Worm (Caenorhabditis elegans) whole organism, L1 larva: Measurements from ENCODE around the gene C50D2.10.

ENCODE experiments used
- C04F5.9 ChIP-seq: sonication (generic microtip); optimal IDR thresholded peaks from 2 replicates; lab custom pipeline; 2016; ENCODE audit warnings: missing genetic modification characterization, missing compliant biosample characterization
- C34B4.2 ChIP-seq: sonication (generic microtip); optimal IDR thresholded peaks from 2 replicates; lab custom pipeline; 2017; ENCODE audit warnings: mild to moderate bottlenecking, missing genetic modification characterization, missing compliant biosample characterization
- aha-1 ChIP-seq: fragments of 150-350 bp; optimal IDR thresholded peaks from 2 replicates; lab custom pipeline; 2014; ENCODE audit warnings: missing biosample characterization, missing genetic modification characterization
- aly-2 ChIP-seq: fragments of 150-350 bp; optimal IDR thresholded peaks from 2 replicates; lab custom pipeline; 2014; ENCODE audit warnings: missing biosample characterization, missing genetic modification characterization
- ama-1 ChIP-seq: fragments of 150-350 bp; optimal IDR thresholded peaks from 2 replicates; lab custom pipeline; 2014
- blmp-1 ChIP-seq: fragments of 150-350 bp; optimal IDR thresholded peaks from 2 replicates; lab custom pipeline; 2014; ENCODE audit warnings: missing biosample characterization, missing genetic modification characterization
- ceh-8 ChIP-seq: fragments of 200-800 bp; sonication (Bioruptor generic); optimal IDR thresholded peaks from 2 replicates; lab custom pipeline; 2018; ENCODE audit warnings: mild to moderate bottlenecking, missing genetic modification characterization, moderate library complexity, missing compliant biosample characterization
- ceh-88 ChIP-seq: fragments of 200-800 bp; sonication (Bioruptor generic); IDR thresholded peaks from 2 replicates; pipeline ENCODE4 v1.3.6; 2022; ENCODE audit warnings: missing genetic modification characterization, missing compliant biosample characterization
- ceh-90 ChIP-seq: sonication (generic microtip); optimal IDR thresholded peaks from 2 replicates; lab custom pipeline; 2016; ENCODE audit warnings: missing genetic modification characterization, missing compliant biosample characterization
- ces-1 ChIP-seq: fragments of 150-350 bp; optimal IDR thresholded peaks from 2 replicates; lab custom pipeline; 2014; ENCODE audit warnings: missing biosample characterization, missing genetic modification reagents, missing genetic modification characterization
- dpl-1 ChIP-seq, 3 experiments: fragments of 150-350 bp in 2 of 3; sonication (generic microtip) in 1 of 3; optimal IDR thresholded peaks; 2 replicates each; lab custom pipeline; 2014 to 2017; ENCODE audit warnings: missing biosample characterization in 3 of 3, missing genetic modification characterization in 3 of 3, missing genetic modification reagents in 3 of 3
- dsc-1 ChIP-seq: sonication (generic microtip); optimal IDR thresholded peaks from 2 replicates; lab custom pipeline; 2016; ENCODE audit warnings: mild to moderate bottlenecking, missing genetic modification characterization, missing compliant biosample characterization
- egl-13 ChIP-seq: sonication (generic microtip); optimal IDR thresholded peaks from 2 replicates; lab custom pipeline; 2016; ENCODE audit warnings: missing genotype, missing genetic modification reagents, missing genetic modification characterization, missing compliant biosample characterization
- egl-27 ChIP-seq, 2 experiments: fragments of 150-350 bp in 1 of 2; sonication (generic microtip); optimal IDR thresholded peaks; 3 replicates each; lab custom pipeline; 2017 to 2018; ENCODE audit warnings: missing biosample characterization in 2 of 2, missing genetic modification characterization in 2 of 2, missing genetic modification reagents in 2 of 2
- elt-2 ChIP-seq: sonication (generic microtip); optimal IDR thresholded peaks from 2 replicates; lab custom pipeline; 2016; ENCODE audit warnings: missing genetic modification characterization, mild to moderate bottlenecking, inconsistent platforms, missing compliant biosample characterization, missing genetic modification reagents
- elt-3 ChIP-seq, 6 experiments: fragments of 150-350 bp in 1 of 6; sonication (generic microtip); optimal IDR thresholded peaks; 2 replicates each; lab custom pipeline; 2017 to 2018; ENCODE audit warnings: missing biosample characterization in 6 of 6, missing genetic modification characterization in 6 of 6, inconsistent platforms in 1 of 6
- fkh-10 ChIP-seq: sonication (generic microtip); optimal IDR thresholded peaks from 2 replicates; lab custom pipeline; 2017; ENCODE audit warnings: missing biosample characterization, missing genetic modification reagents, missing genetic modification characterization
- fos-1 ChIP-seq: fragments of 150-350 bp; optimal IDR thresholded peaks from 2 replicates; lab custom pipeline; 2014; ENCODE audit warnings: missing biosample characterization, missing genetic modification characterization
- grh-1 ChIP-seq: fragments of 200-800 bp; sonication (Bioruptor generic); IDR thresholded peaks from 2 replicates; pipeline ENCODE4 v1.3.6; 2022; ENCODE audit warnings: missing genetic modification reagents, missing genetic modification characterization, missing compliant biosample characterization
- hlh-17 ChIP-seq: fragments of 200-800 bp; sonication (Bioruptor generic); optimal IDR thresholded peaks from 2 replicates; lab custom pipeline; 2018; ENCODE audit warnings: missing genetic modification characterization, mild to moderate bottlenecking, missing compliant biosample characterization, moderate library complexity, borderline replicate concordance
- hpl-2 ChIP-seq: fragments of 150-350 bp; optimal IDR thresholded peaks from 2 replicates; lab custom pipeline; 2014; ENCODE audit warnings: missing biosample characterization, missing genetic modification reagents, missing genetic modification characterization
- isw-1 ChIP-seq: fragments of 200-800 bp; sonication (Bioruptor generic); IDR thresholded peaks from 2 replicates; pipeline ENCODE4 v1.3.6; 2022; ENCODE audit warnings: missing genetic modification characterization, missing compliant biosample characterization
- jun-1 ChIP-seq: fragments of 150-350 bp; optimal IDR thresholded peaks from 2 replicates; lab custom pipeline; 2014; ENCODE audit warnings: missing biosample characterization, missing genetic modification reagents, missing genetic modification characterization
- lin-13 ChIP-seq: fragments of 150-350 bp; optimal IDR thresholded peaks from 2 replicates; lab custom pipeline; 2014; ENCODE audit warnings: missing biosample characterization, missing genetic modification reagents, missing genetic modification characterization
- lin-39 ChIP-seq: fragments of 150-350 bp; optimal IDR thresholded peaks from 2 replicates; lab custom pipeline; 2014; ENCODE audit warnings: missing biosample characterization, missing genetic modification reagents, missing genetic modification characterization
- lsy-2 ChIP-seq, 2 experiments: fragments of 150-350 bp; optimal IDR thresholded peaks; 2 replicates each; lab custom pipeline; 2014; ENCODE audit warnings: missing biosample characterization in 2 of 2, missing genetic modification characterization in 2 of 2
- mep-1 ChIP-seq: fragments of 150-350 bp; optimal IDR thresholded peaks from 2 replicates; lab custom pipeline; 2014; ENCODE audit warnings: missing biosample characterization, missing genetic modification characterization
- nhr-11 ChIP-seq: fragments of 150-350 bp; optimal IDR thresholded peaks from 2 replicates; lab custom pipeline; 2014; ENCODE audit warnings: missing biosample characterization, missing genetic modification characterization
- nhr-19 ChIP-seq: fragments of 200-800 bp; sonication (Bioruptor generic); conservative IDR thresholded peaks from 2 replicates; pipeline ENCODE4 v1.3.6; 2022; ENCODE audit warnings: missing genetic modification characterization, missing compliant biosample characterization
- nhr-20 ChIP-seq: sonication (generic microtip); optimal IDR thresholded peaks from 2 replicates; lab custom pipeline; 2016; ENCODE audit warnings: mild to moderate bottlenecking, missing genetic modification characterization, missing compliant biosample characterization
- nhr-28 ChIP-seq: fragments of 150-350 bp; optimal IDR thresholded peaks from 2 replicates; lab custom pipeline; 2014; ENCODE audit warnings: missing biosample characterization, missing genetic modification characterization
- nhr-47 ChIP-seq: sonication (generic microtip); optimal IDR thresholded peaks from 2 replicates; lab custom pipeline; 2016; ENCODE audit warnings: mild to moderate bottlenecking, missing genetic modification characterization, moderate library complexity, missing compliant biosample characterization
- nhr-76 ChIP-seq: sonication (generic microtip); optimal IDR thresholded peaks from 2 replicates; lab custom pipeline; 2017; ENCODE audit warnings: missing biosample characterization, missing genetic modification characterization
- nhr-77 ChIP-seq: fragments of 150-350 bp; optimal IDR thresholded peaks from 2 replicates; lab custom pipeline; 2014; ENCODE audit warnings: missing biosample characterization, missing genetic modification characterization
- nhr-85 ChIP-seq: sonication (generic microtip); peaks from one replicate; lab custom pipeline; 2016; ENCODE audit warnings: missing genetic modification characterization, inconsistent platforms, missing compliant biosample characterization
- nhr-90 ChIP-seq: sonication (generic microtip); optimal IDR thresholded peaks from 2 replicates; lab custom pipeline; 2016; ENCODE audit warnings: mild to moderate bottlenecking, missing genetic modification characterization, missing compliant biosample characterization; ENCODE audit not compliant: poor library complexity
- pax-3 ChIP-seq: fragments of 200-800 bp; sonication (Bioruptor generic); optimal IDR thresholded peaks from 2 replicates; lab custom pipeline; 2018; ENCODE audit warnings: mild to moderate bottlenecking, missing genetic modification characterization, moderate library complexity, missing compliant biosample characterization
- skn-1 ChIP-seq: fragments of 150-350 bp; optimal IDR thresholded peaks from 2 replicates; lab custom pipeline; 2014; ENCODE audit warnings: missing biosample characterization, missing genetic modification characterization
- snpc-4 ChIP-seq: fragments of 150-350 bp; optimal IDR thresholded peaks from 2 replicates; lab custom pipeline; 2014; ENCODE audit warnings: missing biosample characterization, missing genetic modification characterization
- sox-4 ChIP-seq: sonication (generic microtip); optimal IDR thresholded peaks from 2 replicates; lab custom pipeline; 2016; ENCODE audit warnings: missing genetic modification characterization, missing compliant biosample characterization
- tlp-1 ChIP-seq: fragments of 150-350 bp; optimal IDR thresholded peaks from 2 replicates; lab custom pipeline; 2014; ENCODE audit warnings: missing biosample characterization, missing genetic modification characterization
- unc-130 ChIP-seq: fragments of 150-350 bp; optimal IDR thresholded peaks from 2 replicates; lab custom pipeline; 2017; ENCODE audit warnings: missing biosample characterization, missing genetic modification characterization, inconsistent platforms
- unc-30 ChIP-seq: sonication (generic microtip); optimal IDR thresholded peaks from 2 replicates; lab custom pipeline; 2017; ENCODE audit warnings: missing biosample characterization, missing genetic modification characterization
- unc-62 ChIP-seq: fragments of 150-350 bp; optimal IDR thresholded peaks from 2 replicates; lab custom pipeline; 2014; ENCODE audit warnings: missing biosample characterization, missing genetic modification reagents, missing genetic modification characterization
- unc-98 ChIP-seq: fragments of 200-800 bp; sonication (Bioruptor generic); IDR thresholded peaks from 2 replicates; pipeline ENCODE4 v1.3.6; 2022; ENCODE audit warnings: missing genetic modification characterization, missing compliant biosample characterization
- zag-1 ChIP-seq: fragments of 150-350 bp; optimal IDR thresholded peaks from 2 replicates; lab custom pipeline; 2014; ENCODE audit warnings: missing biosample characterization, missing genetic modification characterization
- zip-4 ChIP-seq: fragments of 200-800 bp; sonication (Bioruptor generic); optimal IDR thresholded peaks from 2 replicates; lab custom pipeline; 2018; ENCODE audit warnings: mild to moderate bottlenecking, missing genetic modification characterization, moderate library complexity, missing compliant biosample characterization
- ztf-11 ChIP-seq, 2 experiments: sonication (generic microtip); optimal IDR thresholded peaks; 2 replicates each; lab custom pipeline; 2016 to 2017; ENCODE audit warnings: missing genetic modification characterization in 2 of 2, missing biosample characterization in 1 of 2, missing compliant biosample characterization in 1 of 2
- ztf-4 ChIP-seq: fragments of 150-350 bp; optimal IDR thresholded peaks from 2 replicates; lab custom pipeline; 2014; ENCODE audit warnings: missing biosample characterization, missing genetic modification characterization

The C50D2.10 gene

ce11 chrII:95177-95576, 3.8 kb upstream of the C50D2.10 start, which contains the start of gene C50D2.7:
C50D2.7 (minus strand) TSS chrII:95277.
- TF ChIP-seq unc-130 (tag; lab: Kevin White, UChicago) (no peak), grh-1 (GFP tag; lab: Robert Waterston, UW) (no peak), isw-1 (no peak), hpl-2 (GFP tag; lab: Kevin White, UChicago) (no peak), C34B4.2 (tag; lab: Kevin White, UChicago) (no peak), jun-1 (no peak), skn-1 (tag; lab: Kevin White, UChicago) (no peak), nhr-19 (no peak)

DNA sequence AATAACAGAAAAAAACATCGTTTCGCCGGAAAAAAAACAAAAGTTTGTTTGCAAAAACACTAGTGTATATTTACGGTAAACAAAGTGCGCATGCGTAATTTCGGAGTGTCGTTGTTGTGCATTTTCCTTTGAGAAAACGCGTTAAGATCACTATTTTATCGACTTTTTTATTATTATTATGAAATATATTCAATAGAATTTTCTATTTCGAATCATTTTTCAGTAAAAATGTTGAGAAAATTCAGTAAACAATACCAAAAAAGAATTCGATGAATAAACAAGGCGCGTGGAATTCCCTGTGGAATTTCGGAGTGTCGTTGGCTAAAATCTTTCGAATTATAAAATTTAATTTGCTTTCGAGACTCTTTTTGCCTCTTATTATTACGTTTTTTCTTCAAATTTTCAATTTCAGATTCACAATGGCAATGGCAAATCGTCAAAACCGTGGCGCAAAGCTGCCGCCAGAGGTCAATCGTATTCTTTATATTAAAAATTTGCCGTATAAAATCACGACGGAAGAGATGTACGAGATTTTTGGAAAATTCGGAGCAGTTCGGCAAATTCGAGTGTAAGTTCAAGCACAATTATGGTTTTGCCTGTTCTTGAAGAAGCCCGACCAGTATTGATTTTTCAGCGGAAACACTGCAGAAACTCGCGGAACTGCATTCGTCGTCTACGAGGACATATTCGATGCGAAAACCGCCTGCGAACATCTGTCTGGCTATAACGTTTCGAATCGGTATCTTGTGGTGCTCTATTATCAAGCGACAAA, 760 bp upstream of the C50D2.10 start, which contains the start of the genes luc-7L3 and sftb-6:
luc-7L3 (minus strand) TSS at position 36 of the 772 bp plus-strand sequence.
sftb-6 (plus strand) TSS at position 413 of the 772 bp plus-strand sequence.
- peak; percentile 67 for TF ChIP-seq ceh-88 (GFP tag; lab: Robert Waterston, UW)
- peak; percentile 79 for TF ChIP-seq isw-1
- no peak for TF ChIP-seq ces-1 (GFP tag; lab: Kevin White, UChicago)
- peak; percentile 38 for TF ChIP-seq ceh-8 (GFP tag; lab: Kevin White, UChicago)
- peak; percentile 75 for TF ChIP-seq nhr-19
- TF ChIP-seq C34B4.2 (tag; lab: Kevin White, UChicago) = no peak
- 0 out of 2 replicates have a peak, but pooled peaks have one; percentile 20 for TF ChIP-seq unc-98 (GFP tag; lab: Robert Waterston, UW)
- TF ChIP-seq nhr-90 (tag; lab: Kevin White, UChicago) = peak; percentile 75
- no peak for TF ChIP-seq fos-1 (tag; lab: Kevin White, UChicago)
- TF ChIP-seq lin-39 (tag; lab: Kevin White, UChicago) = peak; percentile 56
- TF ChIP-seq nhr-11 = no peak
- TF ChIP-seq jun-1 = no peak
- no peak for TF ChIP-seq ama-1 (lab: Kevin White, UChicago)
- no peak for TF ChIP-seq unc-62 (GFP tag; lab: Kevin White, UChicago)
- TF ChIP-seq C04F5.9 (tag; lab: Kevin White, UChicago) = peak; percentile 54
- no peak for TF ChIP-seq hlh-17 (GFP tag; lab: Kevin White, UChicago)
- peak; percentile 40 to 68 (median 50) for TF ChIP-seq dpl-1 (GFP tag; optimal IDR thresholded peaks at IDR 0.05; lab: Kevin White, UChicago)
- peak; percentile 55 for TF ChIP-seq mep-1
- no peak for TF ChIP-seq unc-30
- no peak for TF ChIP-seq tlp-1 (tag; lab: Kevin White, UChicago)
- TF ChIP-seq nhr-28 (tag; lab: Kevin White, UChicago) = no peak
- peak; percentile 65 for TF ChIP-seq sox-4 (tag; lab: Kevin White, UChicago)
- no peak for TF ChIP-seq hpl-2 (GFP tag; lab: Kevin White, UChicago)
- peak in 1 of 2 experiments; percentile 24 for TF ChIP-seq ztf-11 (tag; optimal IDR thresholded peaks at IDR 0.05; lab: Kevin White, UChicago)
- no peak for TF ChIP-seq aly-2 (tag; lab: Kevin White, UChicago)
- peak; percentile 55 for TF ChIP-seq egl-13
- TF ChIP-seq lsy-2 (tag; optimal IDR thresholded peaks at IDR 0.05; lab: Kevin White, UChicago) = peak; percentile 74 to 81
- no peak for TF ChIP-seq elt-3 (tag; optimal IDR thresholded peaks at IDR 0.05; lab: Kevin White, UChicago)
- TF ChIP-seq lin-13 = no peak
- no peak for TF ChIP-seq nhr-76 (tag; lab: Kevin White, UChicago)
- peak; percentile 62 for TF ChIP-seq nhr-20 (tag; lab: Kevin White, UChicago)
- peak; percentile 61 for TF ChIP-seq dsc-1 (tag; lab: Kevin White, UChicago)
- no peak for TF ChIP-seq fkh-10 (GFP tag; lab: Kevin White, UChicago)
- TF ChIP-seq zag-1 (tag; lab: Kevin White, UChicago) = no peak
- no peak for TF ChIP-seq aha-1 (tag; lab: Kevin White, UChicago)
- peak; percentile 9 for TF ChIP-seq elt-2 (tag; lab: Kevin White, UChicago)
- TF ChIP-seq nhr-47 (tag; lab: Kevin White, UChicago) = peak; percentile 89
- no peak for TF ChIP-seq egl-27 (tag; optimal IDR thresholded peaks at IDR 0.05; lab: Kevin White, UChicago)
- TF ChIP-seq snpc-4 (tag; lab: Kevin White, UChicago) = no peak
- peak; percentile 24 for TF ChIP-seq nhr-77 (tag; lab: Kevin White, UChicago)
- peak; percentile 50 for TF ChIP-seq skn-1 (tag; lab: Kevin White, UChicago)
- TF ChIP-seq blmp-1 (tag; lab: Kevin White, UChicago) = peak; percentile 22
- TF ChIP-seq zip-4 (GFP tag; lab: Kevin White, UChicago) = peak; percentile 55
- TF ChIP-seq ceh-90 (tag; lab: Kevin White, UChicago) = peak; percentile 44
- peak; percentile 86 for TF ChIP-seq nhr-85
- peak; percentile 46 for TF ChIP-seq pax-3
- no peak for TF ChIP-seq ztf-4
